Fruit fly (Drosophila melanogaster): Measurements from ENCODE around the gene Mfe2.
A peak's percentile ranks its signal among the peaks of the same experiment; 100 is the strongest.

Mfe2 gene

DNA sequence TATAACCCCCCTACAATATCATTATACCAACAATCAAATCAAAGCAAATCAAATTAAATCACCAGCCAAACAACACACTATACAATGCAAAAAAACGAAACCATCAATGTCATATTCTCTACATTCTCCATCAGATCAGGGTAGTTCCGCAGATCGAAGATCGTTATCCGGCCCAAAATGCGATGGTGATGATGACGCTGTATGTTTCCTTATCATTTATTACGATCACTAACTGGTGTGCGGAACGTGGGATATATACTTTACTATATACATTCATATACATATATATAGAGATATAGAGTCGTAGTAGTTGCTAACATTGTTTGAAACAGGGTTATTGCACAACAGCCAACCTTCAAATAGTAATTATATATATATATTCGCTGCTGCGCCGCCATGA lies 10.6 kb downstream of the Mfe2 start:
- TF ChIP-seq fd96Ca (GFP tag; IDR thresholded peaks at IDR 0.05) (no peak), CG32121 (GFP tag; IDR thresholded peaks at IDR 0.05) (no peak), Ets98B (GFP tag; IDR thresholded peaks at IDR 0.05) (no peak), EcR (GFP tag; optimal IDR thresholded peaks at IDR 0.05) (no peak), CG14655 (GFP tag; optimal IDR thresholded peaks at IDR 0.05) (no peak), CG4496 (GFP tag; IDR thresholded peaks at IDR 0.05) (no peak), D1 (tag; optimal IDR thresholded peaks at IDR 0.05) (no peak), gl (tag; optimal IDR thresholded peaks at IDR 0.05) (no peak), CG17806 (tag; optimal IDR thresholded peaks at IDR 0.05) (no peak), Pif1A (GFP tag; optimal IDR thresholded peaks at IDR 0.05) (no peak), CG8159 (tag; optimal IDR thresholded peaks at IDR 0.05) (no peak), CG12605 (GFP tag; IDR thresholded peaks at IDR 0.05) (no peak)

DNA sequence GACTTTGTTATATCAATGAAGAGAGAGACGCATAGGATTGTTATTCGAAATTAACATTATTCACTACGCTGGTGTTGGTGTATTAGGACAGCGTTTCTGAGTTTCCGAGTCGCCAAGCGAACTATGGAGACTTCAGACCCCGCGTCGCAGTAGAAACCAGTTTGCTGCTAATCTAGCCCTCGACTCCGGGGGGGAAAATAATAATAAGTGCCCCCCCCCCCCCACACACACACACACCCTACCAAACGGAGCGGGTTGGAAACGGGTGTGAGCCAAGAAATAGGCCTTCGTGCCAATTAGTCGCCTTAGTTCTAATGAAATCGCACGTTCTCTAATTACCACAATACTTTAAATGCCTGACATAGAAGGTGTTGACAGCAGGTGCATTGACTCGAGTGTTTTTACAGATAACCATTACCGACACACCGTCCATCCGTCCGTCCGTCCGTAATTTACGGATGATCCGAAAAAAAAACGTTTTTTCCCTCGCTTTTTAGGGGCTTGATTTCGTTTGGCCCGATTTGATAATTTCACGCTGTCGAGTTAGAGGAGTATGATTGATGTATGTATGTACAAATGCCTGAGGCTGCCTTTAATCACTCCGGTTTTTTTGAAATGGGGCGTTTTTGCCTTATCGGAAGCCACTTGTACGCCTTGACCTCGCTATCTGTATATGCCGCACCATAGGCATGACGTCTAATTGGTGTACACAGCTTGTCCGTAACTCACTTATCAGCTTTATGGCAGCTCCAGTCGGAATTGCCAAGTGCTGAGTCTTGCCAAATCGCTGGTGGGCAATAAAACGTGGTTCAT lies 11.2 kb downstream of the Mfe2 start:
- TF ChIP-seq EcR (GFP tag; optimal IDR thresholded peaks at IDR 0.05): peak; percentile 16
- TF ChIP-seq fd96Ca (GFP tag; IDR thresholded peaks at IDR 0.05): no peak
- TF ChIP-seq CG32121 (GFP tag; IDR thresholded peaks at IDR 0.05): no peak
- no peak for TF ChIP-seq CG8301 (tag; optimal IDR thresholded peaks at IDR 0.05)
- TF ChIP-seq CG13204 (GFP tag; optimal IDR thresholded peaks at IDR 0.05): no peak

DNA sequence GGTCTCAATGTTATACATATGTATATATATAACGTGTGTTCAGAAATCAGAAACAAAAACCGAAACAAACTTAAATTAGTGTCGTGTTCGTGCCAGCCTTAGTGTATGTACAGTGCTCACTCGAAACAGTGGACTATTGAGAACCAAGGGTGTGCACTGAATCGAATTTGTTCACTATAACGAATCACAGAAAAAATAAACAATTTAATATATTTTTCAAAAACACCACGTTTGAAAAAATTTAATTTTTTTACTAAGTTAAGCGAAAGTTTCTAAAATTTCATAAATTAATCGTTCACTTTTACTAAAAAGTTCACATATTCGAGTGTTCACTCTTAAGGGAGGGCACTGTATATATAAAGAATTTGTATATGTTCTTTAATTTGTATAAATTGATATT lies 14.4 kb downstream of the Mfe2 start:
- peak; percentile 35; the same call in 2 of the 3 replicates for TF ChIP-seq CG4496 (GFP tag; IDR thresholded peaks at IDR 0.05)
- TF ChIP-seq Snoo (tag; optimal IDR thresholded peaks at IDR 0.05): peak; percentile 0
- TF ChIP-seq CG14655 (GFP tag; optimal IDR thresholded peaks at IDR 0.05): no peak

DNA sequence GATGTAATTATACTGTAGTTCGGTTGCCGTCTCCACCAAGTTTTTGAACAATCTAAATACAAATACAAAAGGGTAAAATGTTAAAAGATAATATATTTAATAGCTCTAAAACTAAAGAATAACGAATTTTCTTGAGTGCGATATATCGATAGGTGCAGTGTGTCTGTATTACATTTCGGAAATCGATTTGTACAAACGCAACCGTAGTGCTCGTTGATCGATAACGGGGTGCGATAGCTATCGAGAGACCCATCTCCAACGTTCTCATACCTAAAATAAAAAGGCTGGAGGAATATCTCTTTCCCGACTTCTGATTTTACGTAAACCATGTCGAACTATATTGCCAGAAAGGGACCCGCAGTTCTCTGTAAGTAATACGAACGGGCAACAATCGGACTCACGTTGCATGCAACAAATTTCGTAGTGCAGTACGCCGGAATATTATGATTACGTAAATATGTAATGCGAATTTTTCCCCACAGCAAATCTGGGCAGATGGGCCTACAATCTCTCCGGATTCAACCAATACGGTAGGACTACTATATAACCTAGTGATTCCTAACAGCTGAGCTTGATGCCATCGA lies 15.4 kb downstream of the Mfe2 start, which contains the start of gene UQCR-14:
Gene UQCR-14, plus strand, starts transcription at position 206 of the 584 bp plus-strand sequence.
- TF ChIP-seq Ets98B (GFP tag; IDR thresholded peaks at IDR 0.05) (0 out of 2 replicates have a peak, but pooled peaks have one; percentile 9), Snoo (tag; optimal IDR thresholded peaks at IDR 0.05) (no peak)

DNA sequence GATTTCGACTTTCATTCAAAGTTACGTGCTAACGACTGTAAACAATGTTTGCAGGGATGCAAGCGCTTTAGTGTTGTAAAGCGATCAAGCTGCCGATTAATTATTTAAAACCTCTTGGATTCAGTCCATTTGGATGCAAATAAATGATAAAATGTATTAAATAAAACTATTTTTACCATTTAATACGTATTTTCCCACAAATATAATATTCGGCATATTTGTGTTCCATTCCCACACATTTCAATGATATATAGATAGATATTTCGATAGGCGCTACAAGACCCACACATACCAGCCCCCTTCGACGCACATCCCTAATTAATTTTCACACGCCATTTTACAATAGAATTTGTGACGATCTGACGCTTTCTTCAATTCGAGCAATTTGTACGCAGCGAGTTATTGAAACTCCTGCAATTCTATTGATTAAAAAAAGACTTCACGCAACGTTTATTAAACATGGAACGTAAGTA lies 17.8 kb downstream of the Mfe2 start, which contains the start of the genes CG32576 and caz:
Gene CG32576, minus strand, starts transcription at position 42 of the 473 bp plus-strand sequence.
Gene caz, plus strand, starts transcription at position 319 of the 473 bp plus-strand sequence.
- TF ChIP-seq CG13204 (GFP tag; optimal IDR thresholded peaks at IDR 0.05): no peak
- peak; percentile 10 for TF ChIP-seq CG15710 (tag; optimal IDR thresholded peaks at IDR 0.05)
- no peak for TF ChIP-seq EcR (GFP tag; optimal IDR thresholded peaks at IDR 0.05)

DNA sequence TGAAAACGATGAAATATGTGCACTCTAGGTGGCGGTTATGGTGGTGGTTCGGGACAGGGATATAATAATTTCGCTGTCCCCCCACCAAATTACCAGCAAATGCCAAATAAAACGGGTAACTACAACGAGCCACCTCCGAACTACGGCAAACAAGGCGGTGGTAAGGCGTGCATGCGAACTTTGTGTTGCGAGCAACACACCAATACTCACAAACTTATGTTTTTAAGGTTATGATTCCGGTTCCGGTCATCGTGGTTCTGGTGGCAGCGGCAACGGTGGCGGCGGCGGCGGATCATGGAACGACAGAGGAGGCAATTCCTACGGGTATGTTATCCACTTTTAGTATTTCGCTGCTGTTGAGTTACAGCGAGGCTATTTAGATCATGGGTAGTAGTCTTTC lies 18.2 kb downstream of the Mfe2 start:
- TF ChIP-seq Ets98B (GFP tag; IDR thresholded peaks at IDR 0.05) (no peak), D1 (tag; optimal IDR thresholded peaks at IDR 0.05) (no peak), Snoo (tag; optimal IDR thresholded peaks at IDR 0.05) (no peak), Pif1A (GFP tag; optimal IDR thresholded peaks at IDR 0.05) (no peak), CG32121 (GFP tag; IDR thresholded peaks at IDR 0.05) (no peak), CG17806 (tag; optimal IDR thresholded peaks at IDR 0.05) (no peak), CG12605 (GFP tag; IDR thresholded peaks at IDR 0.05) (no peak), gl (tag; optimal IDR thresholded peaks at IDR 0.05) (no peak), CG14655 (GFP tag; optimal IDR thresholded peaks at IDR 0.05) (no peak), CG8159 (tag; optimal IDR thresholded peaks at IDR 0.05) (no peak), CG10348 (GFP tag; IDR thresholded peaks at IDR 0.05) (no peak), CG9948 (tag; optimal IDR thresholded peaks at IDR 0.05) (no peak), fd96Ca (GFP tag; IDR thresholded peaks at IDR 0.05) (no peak), CG4496 (GFP tag; IDR thresholded peaks at IDR 0.05) (no peak), CG15710 (tag; optimal IDR thresholded peaks at IDR 0.05) (no peak), EcR (GFP tag; optimal IDR thresholded peaks at IDR 0.05) (no peak), rn (GFP tag; IDR thresholded peaks at IDR 0.05) (no peak), CG34367 (tag; optimal IDR thresholded peaks at IDR 0.05) (no peak), CG13204 (GFP tag; optimal IDR thresholded peaks at IDR 0.05) (no peak)

DNA sequence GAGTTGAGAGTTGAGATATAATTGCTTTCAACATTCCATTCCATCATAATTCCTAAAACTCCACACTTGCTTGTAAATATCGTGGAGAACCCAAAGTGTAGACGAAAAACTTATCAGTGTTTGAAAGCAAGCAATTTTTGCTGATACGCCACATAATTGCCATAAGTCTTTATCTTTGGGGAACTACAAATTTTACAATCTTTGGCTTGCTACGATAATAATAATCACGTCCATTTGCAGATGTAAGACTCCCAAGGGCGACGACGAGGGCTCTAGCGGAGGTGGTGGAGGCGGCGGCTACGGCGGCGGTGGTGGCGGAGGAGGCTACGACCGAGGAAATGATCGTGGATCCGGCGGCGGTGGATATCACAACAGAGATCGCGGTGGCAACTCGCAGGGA lies 21.9 kb downstream of the Mfe2 start:
- TF ChIP-seq Pif1B (GFP tag; optimal IDR thresholded peaks at IDR 0.05): no peak
- no peak for TF ChIP-seq CG13204 (GFP tag; optimal IDR thresholded peaks at IDR 0.05)
- TF ChIP-seq CG4496 (GFP tag; IDR thresholded peaks at IDR 0.05): no peak
- no peak for TF ChIP-seq D1 (tag; optimal IDR thresholded peaks at IDR 0.05)
- TF ChIP-seq fd96Ca (GFP tag; IDR thresholded peaks at IDR 0.05): no peak
- no peak for TF ChIP-seq CG9948 (tag; optimal IDR thresholded peaks at IDR 0.05)
- TF ChIP-seq CG34367 (tag; optimal IDR thresholded peaks at IDR 0.05): no peak
- no peak for TF ChIP-seq rn (GFP tag; IDR thresholded peaks at IDR 0.05)
- no peak for TF ChIP-seq EcR (GFP tag; optimal IDR thresholded peaks at IDR 0.05)
- TF ChIP-seq CG32121 (GFP tag; IDR thresholded peaks at IDR 0.05): no peak
- no peak for TF ChIP-seq CG8159 (tag; optimal IDR thresholded peaks at IDR 0.05)
- TF ChIP-seq CG17806 (tag; optimal IDR thresholded peaks at IDR 0.05): no peak
- no peak for TF ChIP-seq CG12605 (GFP tag; IDR thresholded peaks at IDR 0.05)
- TF ChIP-seq gl (tag; optimal IDR thresholded peaks at IDR 0.05): no peak
- TF ChIP-seq Ets98B (GFP tag; IDR thresholded peaks at IDR 0.05): no peak
